Worm (Caenorhabditis elegans): ENCODE measurements around the gene F18H3.4.

- TF ChIP-seq cog-1 (tag; optimal IDR thresholded peaks at IDR 0.05) (no peak), flt-1 (GFP tag; IDR thresholded peaks at IDR 0.05) (no peak), med-1 (GFP tag; optimal IDR thresholded peaks at IDR 0.05; ENCODE audit: insufficient read depth) (no peak), T22C8.4 (GFP tag; IDR thresholded peaks at IDR 0.05) (no peak), tab-1 (GFP tag; IDR thresholded peaks at IDR 0.05) (no peak), ztf-23 (GFP tag; IDR thresholded peaks at IDR 0.05) (no peak), ztf-29 (GFP tag; IDR thresholded peaks at IDR 0.05) (no peak), ref-1 (GFP tag; conservative IDR thresholded peaks at IDR 0.05) (no peak), klf-2 (GFP tag; conservative IDR thresholded peaks at IDR 0.05) (no peak)
These were observed 35.1 kb upstream of the F18H3.4 start for ce11 chrX:13493762-13494161.
